Fruit fly (Drosophila melanogaster) whole organism, wandering third instar larva: Measurements from ENCODE around the gene Rhp.

ENCODE experiments used
- CG32264 ChIP-seq: fragments of 200-800 bp; sonication (Bioruptor generic); optimal IDR thresholded peaks from 2 replicates; lab custom pipeline; 2016; ENCODE audit warnings: missing biosample characterization, missing genetic modification characterization
- Dif ChIP-seq: fragments of 200-275, 200-300 bp; sonication (Bioruptor generic); optimal IDR thresholded peaks from 2 replicates; lab custom pipeline; 2018; ENCODE audit warnings: missing biosample characterization, missing genetic modification characterization; ENCODE audit not compliant: partially characterized antibody
- Hr78 ChIP-seq: fragments of >200 bp; optimal IDR thresholded peaks from 2 replicates; lab custom pipeline; 2017; ENCODE audit warnings: missing biosample characterization, missing genetic modification characterization
- OdsH ChIP-seq: fragments of 200-800 bp; sonication (Bioruptor generic); optimal IDR thresholded peaks from 2 replicates; lab custom pipeline; 2016; ENCODE audit warnings: missing biosample characterization, mild to moderate bottlenecking, missing genetic modification characterization
- Sp1 ChIP-seq: fragments of 200-800 bp; sonication (Bioruptor generic); optimal IDR thresholded peaks from 3 replicates; lab custom pipeline; 2019; ENCODE audit warnings: missing biosample characterization, mild to moderate bottlenecking, missing genetic modification characterization, moderate library complexity
- Vsx2 ChIP-seq: fragments of 200-300, 225-300 bp; sonication (Bioruptor generic); optimal IDR thresholded peaks from 2 replicates; lab custom pipeline; 2018; ENCODE audit warnings: missing biosample characterization, missing genetic modification characterization; ENCODE audit not compliant: partially characterized antibody
- brk ChIP-seq: fragments of 200-800 bp; sonication (Bioruptor generic); optimal IDR thresholded peaks from 2 replicates; lab custom pipeline; 2016; ENCODE audit warnings: missing biosample characterization, mild to moderate bottlenecking, missing genetic modification characterization
- dmrt93B ChIP-seq: fragments of 200-800 bp; sonication (Bioruptor generic); optimal IDR thresholded peaks from 2 replicates; lab custom pipeline; 2018; ENCODE audit warnings: missing biosample characterization, mild to moderate bottlenecking, missing genetic modification characterization
- ey ChIP-seq: fragments of 200-800 bp; sonication (Bioruptor generic); optimal IDR thresholded peaks from 2 replicates; lab custom pipeline; 2016; ENCODE audit warnings: missing biosample characterization, missing genetic modification characterization
- pan ChIP-seq: fragments of >200 bp; optimal IDR thresholded peaks from 2 replicates; lab custom pipeline; 2017
- rgr ChIP-seq: fragments of 200-800 bp; sonication (Bioruptor generic); optimal IDR thresholded peaks from 3 replicates; lab custom pipeline; 2016; ENCODE audit warnings: missing biosample characterization, mild to moderate bottlenecking, missing genetic modification characterization
- usp ChIP-seq: fragments of >200 bp; optimal IDR thresholded peaks from 2 replicates; lab custom pipeline; 2017; ENCODE audit warnings: missing biosample characterization, missing genetic modification characterization

DNA sequence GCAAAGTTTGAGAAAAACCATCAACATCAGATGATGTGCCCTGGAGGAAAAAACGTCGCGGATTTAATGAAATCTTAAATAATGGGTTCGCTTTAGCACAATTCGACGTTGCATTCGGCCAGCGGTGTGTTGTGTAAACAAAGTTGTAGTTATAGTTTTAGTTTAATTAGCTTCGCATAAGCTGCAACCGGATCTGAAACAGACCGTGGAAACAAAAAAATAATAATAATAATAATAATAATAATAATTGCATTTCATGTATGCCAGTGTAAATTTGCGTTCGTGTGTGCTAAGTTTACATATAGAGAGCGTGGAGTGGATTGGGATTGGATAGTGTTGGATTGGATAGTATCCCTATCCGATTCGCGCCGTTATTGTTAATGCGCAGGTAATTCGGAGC lies 16.1 kb downstream of the Rhp start:
- TF ChIP-seq pan (lab: Kevin White, UChicago): no peak
- TF ChIP-seq usp (GFP tag; lab: Kevin White, UChicago): no peak
- no peak for TF ChIP-seq Hr78
- TF ChIP-seq OdsH (GFP tag; lab: Kevin White, UChicago): no peak
- no peak for TF ChIP-seq brk (GFP tag; lab: Kevin White, UChicago)
- no peak for TF ChIP-seq Vsx2 (GFP tag; lab: Kevin White, UChicago)
- TF ChIP-seq Sp1 (GFP tag; lab: Kevin White, UChicago): no peak
- no peak for TF ChIP-seq Dif (GFP tag; lab: Kevin White, UChicago)
- no peak for TF ChIP-seq rgr (GFP tag; lab: Kevin White, UChicago)
- TF ChIP-seq dmrt93B (GFP tag; lab: Kevin White, UChicago): no peak
- TF ChIP-seq CG32264: no peak
- no peak for TF ChIP-seq ey (GFP tag; lab: Kevin White, UChicago)
